Fruit fly (Drosophila melanogaster) whole organism, wandering third instar larva: Measurements from ENCODE around the gene Spn88Eb.

Experiments used
- Abd-B ChIP-seq: fragments of >200 bp; optimal IDR thresholded peaks from 2 replicates; lab custom pipeline; 2017; ENCODE audit warnings: missing biosample characterization, missing genetic modification characterization
- CG32264 ChIP-seq: fragments of 200-800 bp; sonication (Bioruptor generic); optimal IDR thresholded peaks from 2 replicates; lab custom pipeline; 2016; ENCODE audit warnings: missing biosample characterization, missing genetic modification characterization
- CG9705 ChIP-seq: fragments of 200-800 bp; sonication (Bioruptor generic); optimal IDR thresholded peaks from 2 replicates; lab custom pipeline; 2018; ENCODE audit warnings: missing biosample characterization, mild to moderate bottlenecking, missing genetic modification characterization
- CrebA ChIP-seq: fragments of 200-800 bp; sonication (Bioruptor generic); optimal IDR thresholded peaks from 2 replicates; lab custom pipeline; 2016; ENCODE audit warnings: missing biosample characterization, mild to moderate bottlenecking, missing genetic modification characterization, borderline replicate concordance
- Dfd ChIP-seq: fragments of >200 bp; optimal IDR thresholded peaks from 2 replicates; lab custom pipeline; 2017; ENCODE audit warnings: missing biosample characterization, missing genetic modification characterization
- Dif ChIP-seq: fragments of 200-275, 200-300 bp; sonication (Bioruptor generic); optimal IDR thresholded peaks from 2 replicates; lab custom pipeline; 2018; ENCODE audit warnings: missing biosample characterization, missing genetic modification characterization; ENCODE audit not compliant: partially characterized antibody
- GATAd ChIP-seq: sonication (Bioruptor generic); optimal IDR thresholded peaks from 2 replicates; lab custom pipeline; 2016; ENCODE audit warnings: missing biosample characterization, missing genetic modification characterization
- HLH106 ChIP-seq: fragments of 200-800 bp; optimal IDR thresholded peaks from 3 replicates; lab custom pipeline; 2019; ENCODE audit warnings: missing biosample characterization, mild to moderate bottlenecking, missing genetic modification characterization, moderate library complexity
- Hnf4 ChIP-seq: fragments of 200-800 bp; sonication (Bioruptor generic); optimal IDR thresholded peaks from 2 replicates; lab custom pipeline; 2016; ENCODE audit warnings: missing biosample characterization, mild to moderate bottlenecking, missing genetic modification characterization
- Hr78 ChIP-seq: fragments of >200 bp; optimal IDR thresholded peaks from 2 replicates; lab custom pipeline; 2017; ENCODE audit warnings: missing biosample characterization, missing genetic modification characterization
- Hr83 ChIP-seq: fragments of 200-300 bp; sonication (Bioruptor generic); optimal IDR thresholded peaks from 2 replicates; lab custom pipeline; 2016; ENCODE audit warnings: missing biosample characterization, mild to moderate bottlenecking, missing genetic modification characterization, moderate library complexity; ENCODE audit not compliant: poor library complexity, severe bottlenecking
- Jra ChIP-seq: sonication (Bioruptor generic); optimal IDR thresholded peaks from 2 replicates; lab custom pipeline; 2016; ENCODE audit warnings: missing biosample characterization, missing genetic modification characterization
- Mio ChIP-seq: sonication (Bioruptor generic); optimal IDR thresholded peaks from 2 replicates; lab custom pipeline; 2016; ENCODE audit warnings: missing biosample characterization, missing genetic modification characterization
- Myc ChIP-seq: fragments of >200 bp; optimal IDR thresholded peaks from 2 replicates; lab custom pipeline; 2017
- N ChIP-seq: fragments of >200 bp; optimal IDR thresholded peaks from 2 replicates; lab custom pipeline; 2018; ENCODE audit warnings: missing biosample characterization, missing external identifiers, missing genetic modification characterization
- OdsH ChIP-seq: fragments of 200-800 bp; sonication (Bioruptor generic); optimal IDR thresholded peaks from 2 replicates; lab custom pipeline; 2016; ENCODE audit warnings: missing biosample characterization, mild to moderate bottlenecking, missing genetic modification characterization
- Rel ChIP-seq, 2 experiments: fragments of 200-800 bp; sonication (Bioruptor generic) in 1 of 2; optimal IDR thresholded peaks; 2 replicates in 1 of 2; 3 replicates in 1 of 2; lab custom pipeline; 2016 to 2019; ENCODE audit warnings: mild to moderate bottlenecking in 2 of 2, missing biosample characterization in 2 of 2, missing genetic modification characterization in 2 of 2, moderate library complexity in 1 of 2
- Sp1 ChIP-seq: fragments of 200-800 bp; sonication (Bioruptor generic); optimal IDR thresholded peaks from 3 replicates; lab custom pipeline; 2019; ENCODE audit warnings: missing biosample characterization, mild to moderate bottlenecking, missing genetic modification characterization, moderate library complexity
- Vsx2 ChIP-seq: fragments of 200-300, 225-300 bp; sonication (Bioruptor generic); optimal IDR thresholded peaks from 2 replicates; lab custom pipeline; 2018; ENCODE audit warnings: missing biosample characterization, missing genetic modification characterization; ENCODE audit not compliant: partially characterized antibody
- br ChIP-seq: fragments of 200-800 bp; sonication (Bioruptor generic); optimal IDR thresholded peaks from 2 replicates; lab custom pipeline; 2016; ENCODE audit warnings: missing biosample characterization, missing genetic modification characterization
- brk ChIP-seq: fragments of 200-800 bp; sonication (Bioruptor generic); optimal IDR thresholded peaks from 2 replicates; lab custom pipeline; 2016; ENCODE audit warnings: missing biosample characterization, mild to moderate bottlenecking, missing genetic modification characterization
- dl ChIP-seq, 2 experiments: fragments of 175-275, 200-275 bp in 1 of 2; fragments of 200-275 bp in 1 of 2; sonication (Bioruptor generic); optimal IDR thresholded peaks; lab custom pipeline; 2018; ENCODE audit warnings: mild to moderate bottlenecking in 2 of 2, missing biosample characterization in 2 of 2, missing genetic modification characterization in 2 of 2, moderate library complexity in 2 of 2; ENCODE audit not compliant: partially characterized antibody in 2 of 2, insufficient read depth in 1 of 2
- dmrt93B ChIP-seq: fragments of 200-800 bp; sonication (Bioruptor generic); optimal IDR thresholded peaks from 2 replicates; lab custom pipeline; 2018; ENCODE audit warnings: missing biosample characterization, mild to moderate bottlenecking, missing genetic modification characterization
- dsf ChIP-seq: sonication (Bioruptor generic); optimal IDR thresholded peaks from 2 replicates; lab custom pipeline; 2016; ENCODE audit warnings: missing biosample characterization, missing genetic modification characterization, borderline replicate concordance
- ey ChIP-seq: fragments of 200-800 bp; sonication (Bioruptor generic); optimal IDR thresholded peaks from 2 replicates; lab custom pipeline; 2016; ENCODE audit warnings: missing biosample characterization, missing genetic modification characterization
- foxo ChIP-seq, 2 experiments: fragments of 200-800 bp; sonication (Bioruptor generic); optimal IDR thresholded peaks; 2 replicates in 1 of 2; 3 replicates in 1 of 2; lab custom pipeline; 2016 to 2017; ENCODE audit warnings: missing biosample characterization in 2 of 2, missing genetic modification characterization in 2 of 2
- fru ChIP-seq: fragments of 200-800 bp; sonication (Bioruptor generic); optimal IDR thresholded peaks from 3 replicates; lab custom pipeline; 2016; ENCODE audit warnings: missing biosample characterization, mild to moderate bottlenecking, missing genetic modification characterization
- h ChIP-seq: fragments of 200-800 bp; sonication (Bioruptor generic); optimal IDR thresholded peaks from 3 replicates; lab custom pipeline; 2016; ENCODE audit warnings: missing biosample characterization, mild to moderate bottlenecking, missing genetic modification characterization
- jim ChIP-seq: fragments of 175-275, 200-325 bp; sonication (Bioruptor generic); optimal IDR thresholded peaks from 2 replicates; lab custom pipeline; 2016; ENCODE audit warnings: missing biosample characterization, mild to moderate bottlenecking, missing genetic modification characterization
- lola ChIP-seq: fragments of >200 bp; optimal IDR thresholded peaks from 2 replicates; lab custom pipeline; 2017; ENCODE audit warnings: missing biosample characterization, missing genetic modification characterization
- pan ChIP-seq: fragments of >200 bp; optimal IDR thresholded peaks from 2 replicates; lab custom pipeline; 2017
- psq ChIP-seq: fragments of 200-800 bp; sonication (Bioruptor generic); optimal IDR thresholded peaks from 3 replicates; lab custom pipeline; 2017; ENCODE audit warnings: missing biosample characterization, mild to moderate bottlenecking, missing genetic modification characterization, moderate library complexity
- rgr ChIP-seq: fragments of 200-800 bp; sonication (Bioruptor generic); optimal IDR thresholded peaks from 3 replicates; lab custom pipeline; 2016; ENCODE audit warnings: missing biosample characterization, mild to moderate bottlenecking, missing genetic modification characterization
- sage ChIP-seq: fragments of 200-800 bp; sonication (Bioruptor generic); optimal IDR thresholded peaks from 2 replicates; lab custom pipeline; 2016; ENCODE audit warnings: missing biosample characterization, mild to moderate bottlenecking, missing genetic modification characterization
- sv ChIP-seq: fragments of 200-800 bp; sonication (Bioruptor generic); optimal IDR thresholded peaks from 3 replicates; lab custom pipeline; 2016; ENCODE audit warnings: missing biosample characterization, missing genetic modification characterization
- tai ChIP-seq: sonication (Bioruptor generic); optimal IDR thresholded peaks from 2 replicates; lab custom pipeline; 2016; ENCODE audit warnings: missing biosample characterization, missing genetic modification characterization
- usp ChIP-seq: fragments of >200 bp; optimal IDR thresholded peaks from 2 replicates; lab custom pipeline; 2017; ENCODE audit warnings: missing biosample characterization, missing genetic modification characterization
- woc ChIP-seq: sonication (Bioruptor generic); optimal IDR thresholded peaks from 2 replicates; lab custom pipeline; 2016; ENCODE audit warnings: missing biosample characterization, mild to moderate bottlenecking, missing genetic modification characterization

Spn88Eb gene

dm6 chr3R:15246601-15247000, 38.0 kb upstream of the Spn88Eb start:
- TF ChIP-seq dsf (GFP tag; lab: Kevin White, UChicago) (no peak), Dif (no peak), GATAd (no peak), N (GFP tag; lab: Kevin White, UChicago) (no peak), sage (no peak), OdsH (no peak), ey (GFP tag; lab: Kevin White, UChicago) (no peak), Mio (GFP tag; lab: Kevin White, UChicago) (no peak), Jra (GFP tag; lab: Kevin White, UChicago) (peak; percentile 9), foxo (GFP tag; optimal IDR thresholded peaks at IDR 0.05; lab: Kevin White, UChicago) (peak in 1 of 2 experiments; percentile 22), Hnf4 (GFP tag; lab: Kevin White, UChicago) (no peak), Rel (GFP tag; optimal IDR thresholded peaks at IDR 0.05; lab: Kevin White, UChicago) (no peak), Rel (tag; optimal IDR thresholded peaks at IDR 0.05; lab: Kevin White, UChicago) (peak; percentile 98), Hr78 (GFP tag; lab: Kevin White, UChicago) (no peak), dl (GFP tag; optimal IDR thresholded peaks at IDR 0.05; lab: Kevin White, UChicago; ENCODE audit: insufficient read depth in 1 of 2, partially characterized antibody in 2 of 2) (no peak), usp (GFP tag; lab: Kevin White, UChicago) (no peak), woc (GFP tag; lab: Kevin White, UChicago) (no peak), fru (GFP tag; lab: Kevin White, UChicago) (no peak), jim (GFP tag; lab: Kevin White, UChicago) (no peak), lola (no peak), Dfd (GFP tag; lab: Kevin White, UChicago) (no peak), tai (GFP tag; lab: Kevin White, UChicago) (no peak), pan (lab: Kevin White, UChicago) (no peak), Abd-B (no peak), rgr (no peak), Sp1 (GFP tag; lab: Kevin White, UChicago) (peak; percentile 8), h (GFP tag; lab: Kevin White, UChicago) (peak; percentile 7), CrebA (no peak), CG9705 (GFP tag; lab: Kevin White, UChicago) (no peak), Myc (no peak), sv (GFP tag; lab: Kevin White, UChicago) (no peak), Hr83 (no peak), dmrt93B (GFP tag; lab: Kevin White, UChicago) (no peak), br (GFP tag; lab: Kevin White, UChicago) (peak; percentile 4), Vsx2 (GFP tag; lab: Kevin White, UChicago) (no peak), HLH106 (tag; lab: Kevin White, UChicago) (no peak), CG32264 (no peak)

dm6 chr3R:15243452-15243851, 34.9 kb upstream of the Spn88Eb start:
- TF ChIP-seq sage = peak; percentile 60
- peak; percentile 56 for TF ChIP-seq Myc
- no peak for TF ChIP-seq Dfd (GFP tag; lab: Kevin White, UChicago)
- no peak for TF ChIP-seq tai (GFP tag; lab: Kevin White, UChicago)
- TF ChIP-seq foxo (GFP tag; optimal IDR thresholded peaks at IDR 0.05; lab: Kevin White, UChicago) = no peak
- peak; percentile 0 for TF ChIP-seq fru (GFP tag; lab: Kevin White, UChicago)
- no peak for TF ChIP-seq jim (GFP tag; lab: Kevin White, UChicago)
- peak; percentile 4 for TF ChIP-seq ey (GFP tag; lab: Kevin White, UChicago)
- TF ChIP-seq Hr78 (GFP tag; lab: Kevin White, UChicago) = peak; percentile 29
- peak; percentile 9 for TF ChIP-seq Rel (GFP tag; optimal IDR thresholded peaks at IDR 0.05; lab: Kevin White, UChicago)
- TF ChIP-seq Rel (tag; optimal IDR thresholded peaks at IDR 0.05; lab: Kevin White, UChicago) = peak; percentile 34
- no peak for TF ChIP-seq pan (lab: Kevin White, UChicago)
- TF ChIP-seq Dif = peak; percentile 48
- TF ChIP-seq woc (GFP tag; lab: Kevin White, UChicago) = no peak
- TF ChIP-seq dl (GFP tag; optimal IDR thresholded peaks at IDR 0.05; lab: Kevin White, UChicago; ENCODE audit: insufficient read depth in 1 of 2, partially characterized antibody in 2 of 2) = no peak
- TF ChIP-seq dmrt93B (GFP tag; lab: Kevin White, UChicago) = no peak
- peak; percentile 34 for TF ChIP-seq brk (GFP tag; lab: Kevin White, UChicago)
- TF ChIP-seq Mio (GFP tag; lab: Kevin White, UChicago) = no peak
- no peak for TF ChIP-seq dsf (GFP tag; lab: Kevin White, UChicago)
- TF ChIP-seq HLH106 (tag; lab: Kevin White, UChicago) = no peak
- TF ChIP-seq psq (GFP tag; lab: Kevin White, UChicago) = no peak
- no peak for TF ChIP-seq usp (GFP tag; lab: Kevin White, UChicago)
- TF ChIP-seq Vsx2 (GFP tag; lab: Kevin White, UChicago) = no peak
- TF ChIP-seq OdsH = no peak
- no peak for TF ChIP-seq CG9705 (GFP tag; lab: Kevin White, UChicago)
- TF ChIP-seq lola = no peak
- TF ChIP-seq Jra (GFP tag; lab: Kevin White, UChicago) = peak; percentile 33
- TF ChIP-seq N (GFP tag; lab: Kevin White, UChicago) = peak; percentile 69
- TF ChIP-seq h (GFP tag; lab: Kevin White, UChicago) = peak; percentile 63
- TF ChIP-seq rgr = peak; percentile 13
- TF ChIP-seq CG32264 = peak; percentile 30
- TF ChIP-seq Hnf4 (GFP tag; lab: Kevin White, UChicago) = no peak
- TF ChIP-seq br (GFP tag; lab: Kevin White, UChicago) = no peak
- no peak for TF ChIP-seq Hr83
- no peak for TF ChIP-seq GATAd
- no peak for TF ChIP-seq sv (GFP tag; lab: Kevin White, UChicago)
- no peak for TF ChIP-seq CrebA
- no peak for TF ChIP-seq Sp1 (GFP tag; lab: Kevin White, UChicago)
- TF ChIP-seq Abd-B = no peak
- TF ChIP-seq, all 38 proteins: peak for 13
